Worm (Caenorhabditis elegans) whole organism, L1 larva: ENCODE data around the gene Y7A5A.24.
A peak's percentile ranks its signal among the peaks of the same experiment; 100 is the strongest.

Source experiments
- C16A3.4 ChIP-seq: fragments of 150-350 bp; optimal IDR thresholded peaks from 2 replicates; lab custom pipeline; 2014; ENCODE audit warnings: missing biosample characterization, missing genetic modification characterization
- F16B12.6 ChIP-seq: fragments of 150-350 bp; optimal IDR thresholded peaks from 2 replicates; lab custom pipeline; 2014; ENCODE audit warnings: missing biosample characterization, missing genetic modification characterization
- aly-2 ChIP-seq: fragments of 150-350 bp; optimal IDR thresholded peaks from 2 replicates; lab custom pipeline; 2014; ENCODE audit warnings: missing biosample characterization, missing genetic modification characterization
- ama-1 ChIP-seq: fragments of 150-350 bp; optimal IDR thresholded peaks from 2 replicates; lab custom pipeline; 2014
- blmp-1 ChIP-seq: fragments of 150-350 bp; optimal IDR thresholded peaks from 2 replicates; lab custom pipeline; 2014; ENCODE audit warnings: missing biosample characterization, missing genetic modification characterization
- ceh-8 ChIP-seq: fragments of 200-800 bp; sonication (Bioruptor generic); optimal IDR thresholded peaks from 2 replicates; lab custom pipeline; 2018; ENCODE audit warnings: mild to moderate bottlenecking, missing genetic modification characterization, moderate library complexity, missing compliant biosample characterization
- ceh-90 ChIP-seq: sonication (generic microtip); optimal IDR thresholded peaks from 2 replicates; lab custom pipeline; 2016; ENCODE audit warnings: missing genetic modification characterization, missing compliant biosample characterization
- efl-1 ChIP-seq, 4 experiments: fragments of 150-350 bp; optimal IDR thresholded peaks in 3 of 4; peaks in 1 of 4; 1 replicate in 1 of 4; 2 replicates in 3 of 4; lab custom pipeline; 2014; ENCODE audit warnings: missing biosample characterization in 2 of 4, missing genetic modification characterization in 2 of 4, missing genetic modification reagents in 2 of 4
- elt-2 ChIP-seq: sonication (generic microtip); optimal IDR thresholded peaks from 2 replicates; lab custom pipeline; 2016; ENCODE audit warnings: missing genetic modification characterization, mild to moderate bottlenecking, inconsistent platforms, missing compliant biosample characterization, missing genetic modification reagents
- fkh-10 ChIP-seq: sonication (generic microtip); optimal IDR thresholded peaks from 2 replicates; lab custom pipeline; 2017; ENCODE audit warnings: missing biosample characterization, missing genetic modification reagents, missing genetic modification characterization
- grh-1 ChIP-seq: fragments of 200-800 bp; sonication (Bioruptor generic); IDR thresholded peaks from 2 replicates; pipeline ENCODE4 v1.3.6; 2022; ENCODE audit warnings: missing genetic modification reagents, missing genetic modification characterization, missing compliant biosample characterization
- hlh-4 ChIP-seq: sonication (generic microtip); optimal IDR thresholded peaks from 2 replicates; lab custom pipeline; 2016; ENCODE audit warnings: mild to moderate bottlenecking, missing genetic modification characterization, missing compliant biosample characterization
- hpl-2 ChIP-seq: fragments of 150-350 bp; optimal IDR thresholded peaks from 2 replicates; lab custom pipeline; 2014; ENCODE audit warnings: missing biosample characterization, missing genetic modification reagents, missing genetic modification characterization
- jun-1 ChIP-seq: fragments of 150-350 bp; optimal IDR thresholded peaks from 2 replicates; lab custom pipeline; 2014; ENCODE audit warnings: missing biosample characterization, missing genetic modification reagents, missing genetic modification characterization
- lin-13 ChIP-seq: fragments of 150-350 bp; optimal IDR thresholded peaks from 2 replicates; lab custom pipeline; 2014; ENCODE audit warnings: missing biosample characterization, missing genetic modification reagents, missing genetic modification characterization
- lin-14 ChIP-seq: fragments of 200-800 bp; sonication (Bioruptor generic); optimal IDR thresholded peaks from 2 replicates; lab custom pipeline; 2018; ENCODE audit warnings: mild to moderate bottlenecking, missing genetic modification characterization, moderate library complexity, missing compliant biosample characterization
- lin-15B ChIP-seq: fragments of 150-350 bp; sonication (generic microtip); optimal IDR thresholded peaks from 3 replicates; lab custom pipeline; 2014; ENCODE audit warnings: missing biosample characterization, missing genetic modification characterization
- lir-3 ChIP-seq: sonication (generic microtip); optimal IDR thresholded peaks from 2 replicates; lab custom pipeline; 2016; ENCODE audit warnings: mild to moderate bottlenecking, missing genetic modification characterization, moderate library complexity, missing compliant biosample characterization; ENCODE audit not compliant: poor library complexity
- lsy-2 ChIP-seq, 2 experiments: fragments of 150-350 bp; optimal IDR thresholded peaks; 2 replicates each; lab custom pipeline; 2014; ENCODE audit warnings: missing biosample characterization in 2 of 2, missing genetic modification characterization in 2 of 2
- mab-9 ChIP-seq: fragments of 200-800 bp; sonication (Bioruptor generic); IDR thresholded peaks from 2 replicates; pipeline ENCODE4 v1.3.6; 2022; ENCODE audit warnings: missing genetic modification reagents, missing genetic modification characterization, missing compliant biosample characterization
- mdl-1 ChIP-seq, 2 experiments: fragments of 150-350 bp; optimal IDR thresholded peaks; 2 replicates each; lab custom pipeline; 2014 to 2017; ENCODE audit warnings: missing biosample characterization in 2 of 2, missing genetic modification characterization in 2 of 2, inconsistent platforms in 1 of 2
- mef-2 ChIP-seq: fragments of 150-350 bp; optimal IDR thresholded peaks from 2 replicates; lab custom pipeline; 2014; ENCODE audit warnings: missing biosample characterization, missing genetic modification characterization
- nhr-11 ChIP-seq: fragments of 150-350 bp; optimal IDR thresholded peaks from 2 replicates; lab custom pipeline; 2014; ENCODE audit warnings: missing biosample characterization, missing genetic modification characterization
- nhr-12 ChIP-seq: sonication (generic microtip); optimal IDR thresholded peaks from 2 replicates; lab custom pipeline; 2017; ENCODE audit warnings: missing biosample characterization, missing genetic modification characterization
- nhr-20 ChIP-seq: sonication (generic microtip); optimal IDR thresholded peaks from 2 replicates; lab custom pipeline; 2016; ENCODE audit warnings: mild to moderate bottlenecking, missing genetic modification characterization, missing compliant biosample characterization
- nhr-28 ChIP-seq: fragments of 150-350 bp; optimal IDR thresholded peaks from 2 replicates; lab custom pipeline; 2014; ENCODE audit warnings: missing biosample characterization, missing genetic modification characterization
- nhr-71 ChIP-seq: sonication (generic microtip); optimal IDR thresholded peaks from 2 replicates; lab custom pipeline; 2016; ENCODE audit warnings: mild to moderate bottlenecking, missing genetic modification characterization, moderate library complexity, missing compliant biosample characterization
- nhr-76 ChIP-seq: sonication (generic microtip); optimal IDR thresholded peaks from 2 replicates; lab custom pipeline; 2017; ENCODE audit warnings: missing biosample characterization, missing genetic modification characterization
- nhr-77 ChIP-seq: fragments of 150-350 bp; optimal IDR thresholded peaks from 2 replicates; lab custom pipeline; 2014; ENCODE audit warnings: missing biosample characterization, missing genetic modification characterization
- nhr-85 ChIP-seq: sonication (generic microtip); peaks from one replicate; lab custom pipeline; 2016; ENCODE audit warnings: missing genetic modification characterization, inconsistent platforms, missing compliant biosample characterization
- nhr-90 ChIP-seq: sonication (generic microtip); optimal IDR thresholded peaks from 2 replicates; lab custom pipeline; 2016; ENCODE audit warnings: mild to moderate bottlenecking, missing genetic modification characterization, missing compliant biosample characterization; ENCODE audit not compliant: poor library complexity
- pqm-1 ChIP-seq: sonication (generic microtip); optimal IDR thresholded peaks from 3 replicates; lab custom pipeline; 2017; ENCODE audit warnings: missing biosample characterization, missing genetic modification characterization
- rnt-1 ChIP-seq: sonication (generic microtip); optimal IDR thresholded peaks from 2 replicates; lab custom pipeline; 2016; ENCODE audit warnings: mild to moderate bottlenecking, missing genetic modification characterization, moderate library complexity, missing compliant biosample characterization
- skn-1 ChIP-seq: fragments of 150-350 bp; optimal IDR thresholded peaks from 2 replicates; lab custom pipeline; 2014; ENCODE audit warnings: missing biosample characterization, missing genetic modification characterization
- snu-23 ChIP-seq: sonication (generic microtip); optimal IDR thresholded peaks from 2 replicates; lab custom pipeline; 2016; ENCODE audit warnings: missing genetic modification characterization, missing compliant biosample characterization
- sox-4 ChIP-seq: sonication (generic microtip); optimal IDR thresholded peaks from 2 replicates; lab custom pipeline; 2016; ENCODE audit warnings: missing genetic modification characterization, missing compliant biosample characterization
- swsn-7 ChIP-seq: sonication (generic microtip); optimal IDR thresholded peaks from 2 replicates; lab custom pipeline; 2016; ENCODE audit warnings: missing genetic modification characterization, missing compliant biosample characterization
- tbx-2 ChIP-seq: sonication (generic microtip); optimal IDR thresholded peaks from 2 replicates; lab custom pipeline; 2016; ENCODE audit warnings: missing genetic modification characterization, missing compliant biosample characterization
- tlp-1 ChIP-seq: fragments of 150-350 bp; optimal IDR thresholded peaks from 2 replicates; lab custom pipeline; 2014; ENCODE audit warnings: missing biosample characterization, missing genetic modification characterization
- unc-130 ChIP-seq: fragments of 150-350 bp; optimal IDR thresholded peaks from 2 replicates; lab custom pipeline; 2017; ENCODE audit warnings: missing biosample characterization, missing genetic modification characterization, inconsistent platforms
- unc-62 ChIP-seq: fragments of 150-350 bp; optimal IDR thresholded peaks from 2 replicates; lab custom pipeline; 2014; ENCODE audit warnings: missing biosample characterization, missing genetic modification reagents, missing genetic modification characterization
- unc-86 ChIP-seq: sonication (generic microtip); optimal IDR thresholded peaks from 2 replicates; lab custom pipeline; 2016; ENCODE audit warnings: missing genetic modification characterization, missing compliant biosample characterization
- unc-98 ChIP-seq: fragments of 200-800 bp; sonication (Bioruptor generic); IDR thresholded peaks from 2 replicates; pipeline ENCODE4 v1.3.6; 2022; ENCODE audit warnings: missing genetic modification characterization, missing compliant biosample characterization
- xbp-1 ChIP-seq: sonication (generic microtip); optimal IDR thresholded peaks from 2 replicates; lab custom pipeline; 2016; ENCODE audit warnings: missing genetic modification characterization, missing compliant biosample characterization
- zip-4 ChIP-seq: fragments of 200-800 bp; sonication (Bioruptor generic); optimal IDR thresholded peaks from 2 replicates; lab custom pipeline; 2018; ENCODE audit warnings: mild to moderate bottlenecking, missing genetic modification characterization, moderate library complexity, missing compliant biosample characterization
- ztf-4 ChIP-seq: fragments of 150-350 bp; optimal IDR thresholded peaks from 2 replicates; lab custom pipeline; 2014; ENCODE audit warnings: missing biosample characterization, missing genetic modification characterization

Gene Y7A5A.24

DNA sequence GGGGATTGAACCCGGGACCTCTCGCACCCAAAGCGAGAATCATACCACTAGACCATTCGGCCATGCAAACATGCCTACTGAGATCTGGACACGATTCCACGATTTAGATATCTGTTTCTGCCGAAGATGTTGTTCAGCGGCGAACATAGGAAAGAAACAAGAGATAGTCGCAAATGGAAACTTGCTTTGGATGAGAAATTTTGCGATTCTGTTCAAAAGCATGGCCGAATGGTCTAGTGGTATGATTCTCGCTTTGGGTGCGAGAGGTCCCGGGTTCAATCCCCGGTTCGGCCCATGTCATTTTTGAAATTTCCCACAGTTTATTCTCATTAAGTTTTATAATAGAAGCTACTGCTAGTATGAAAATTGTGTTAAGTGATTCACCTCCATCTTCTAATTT, 14.7 kb upstream of the Y7A5A.24 start:
- TF ChIP-seq grh-1 (GFP tag; lab: Robert Waterston, UW) (peak; percentile 18; the same call in 1 of the 2 replicates), unc-130 (tag; lab: Kevin White, UChicago) (no peak), nhr-77 (tag; lab: Kevin White, UChicago) (no peak), nhr-90 (tag; lab: Kevin White, UChicago) (peak; percentile 22), mef-2 (no peak), unc-98 (GFP tag; lab: Robert Waterston, UW) (no peak)

DNA sequence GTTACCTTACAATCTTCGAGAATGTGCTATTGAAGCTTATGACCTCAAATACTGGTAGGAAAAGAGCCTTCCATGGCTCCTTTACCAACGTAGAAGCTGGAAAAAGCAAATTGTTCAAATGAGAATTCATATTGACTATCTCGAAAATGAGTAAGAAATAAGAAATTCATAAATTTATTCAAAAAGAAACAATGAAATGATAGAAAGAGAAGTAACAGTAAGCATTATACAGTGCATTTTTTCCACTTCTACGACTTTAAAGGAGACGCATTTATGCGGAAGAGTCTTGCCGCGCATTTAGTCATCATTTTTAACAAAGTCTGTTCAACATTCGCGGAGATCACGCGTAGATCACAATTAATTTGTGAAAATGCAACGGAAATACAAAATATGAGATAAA, 13.1 kb upstream of the Y7A5A.24 start, which contains the start of gene Y7A5A.10:
Gene Y7A5A.10, minus strand, starts transcription at position 101 of the 400 bp plus-strand sequence.
- no peak for TF ChIP-seq unc-62 (GFP tag; lab: Kevin White, UChicago)
- TF ChIP-seq unc-86 (tag; lab: Kevin White, UChicago) = no peak
- TF ChIP-seq aly-2 (tag; lab: Kevin White, UChicago) = no peak
- no peak for TF ChIP-seq skn-1 (tag; lab: Kevin White, UChicago)
- TF ChIP-seq sox-4 (tag; lab: Kevin White, UChicago) = no peak
- no peak for TF ChIP-seq nhr-90 (tag; lab: Kevin White, UChicago)
- TF ChIP-seq nhr-11 (tag; lab: Kevin White, UChicago) = no peak

DNA sequence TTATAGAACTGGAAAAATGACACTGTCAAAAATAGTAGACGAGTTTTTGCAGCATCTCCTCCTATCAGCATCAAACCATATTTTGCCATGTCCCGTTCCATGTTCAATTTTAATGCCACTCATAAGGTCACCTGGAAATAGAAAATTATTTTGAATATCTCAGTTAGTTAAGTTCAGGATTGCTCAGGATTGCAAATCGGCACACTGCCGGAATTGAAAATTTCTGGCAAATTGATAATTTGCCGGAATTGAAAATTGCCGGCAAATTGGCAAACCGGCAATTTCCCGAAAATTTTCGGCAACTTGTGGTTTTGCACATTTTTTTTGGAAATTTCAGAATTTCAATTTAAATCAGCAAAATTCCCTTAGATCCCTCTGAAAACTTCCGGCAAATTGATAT, 4.8 kb upstream of the Y7A5A.24 start, which contains the start of gene Y7A5A.5:
Gene Y7A5A.5, minus strand, starts transcription at position 101 of the 400 bp plus-strand sequence.
- no peak for TF ChIP-seq lin-15B (tag; lab: Kevin White, UChicago)
- TF ChIP-seq elt-2 (tag; lab: Kevin White, UChicago) = no peak
- TF ChIP-seq rnt-1 (tag; lab: Kevin White, UChicago) = no peak
- no peak for TF ChIP-seq mef-2
- no peak for TF ChIP-seq nhr-12
- no peak for TF ChIP-seq xbp-1 (tag; lab: Kevin White, UChicago)

DNA sequence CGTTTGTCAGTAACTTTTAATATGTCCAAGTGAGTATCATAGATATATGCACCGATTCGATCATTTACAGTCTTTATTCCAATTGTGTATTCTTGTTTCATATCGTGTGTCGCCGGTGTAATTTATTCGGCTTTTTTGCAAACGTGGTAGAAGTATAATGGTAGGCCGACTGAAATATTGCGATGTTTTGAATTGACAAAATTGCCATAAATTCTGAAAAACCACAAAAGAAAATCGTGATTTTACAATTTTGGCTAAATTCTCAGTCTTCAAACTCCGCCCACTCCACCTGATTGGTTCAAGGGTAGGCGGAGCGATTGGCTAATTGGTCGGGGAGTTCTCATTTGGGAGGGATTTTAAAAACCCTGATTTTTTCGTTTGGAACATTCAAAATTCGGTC, 2.6 kb upstream of the Y7A5A.24 start, which contains the start of gene Y7A5A.3:
Gene Y7A5A.3, minus strand, starts transcription at position 101 of the 400 bp plus-strand sequence.
- TF ChIP-seq nhr-76 (tag; lab: Kevin White, UChicago) (no peak), pqm-1 (tag; lab: Kevin White, UChicago) (no peak), hlh-4 (no peak), lin-13 (no peak), C16A3.4 (no peak), nhr-77 (tag; lab: Kevin White, UChicago) (no peak), tlp-1 (tag; lab: Kevin White, UChicago) (no peak), blmp-1 (no peak), mab-9 (no peak), ceh-8 (GFP tag; lab: Kevin White, UChicago) (no peak), aly-2 (tag; lab: Kevin White, UChicago) (no peak), swsn-7 (tag; lab: Kevin White, UChicago) (no peak), fkh-10 (GFP tag; lab: Kevin White, UChicago) (no peak), skn-1 (tag; lab: Kevin White, UChicago) (no peak), ztf-4 (tag; lab: Kevin White, UChicago) (no peak), lir-3 (no peak), ama-1 (no peak), F16B12.6 (no peak), efl-1 (optimal IDR thresholded peaks at IDR 0.05; lab: Kevin White, UChicago) (no peak), efl-1 (GFP tag; optimal IDR thresholded peaks at IDR 0.05 in 1 of 2; lab: Kevin White, UChicago) (no peak), zip-4 (GFP tag; lab: Kevin White, UChicago) (no peak)

DNA sequence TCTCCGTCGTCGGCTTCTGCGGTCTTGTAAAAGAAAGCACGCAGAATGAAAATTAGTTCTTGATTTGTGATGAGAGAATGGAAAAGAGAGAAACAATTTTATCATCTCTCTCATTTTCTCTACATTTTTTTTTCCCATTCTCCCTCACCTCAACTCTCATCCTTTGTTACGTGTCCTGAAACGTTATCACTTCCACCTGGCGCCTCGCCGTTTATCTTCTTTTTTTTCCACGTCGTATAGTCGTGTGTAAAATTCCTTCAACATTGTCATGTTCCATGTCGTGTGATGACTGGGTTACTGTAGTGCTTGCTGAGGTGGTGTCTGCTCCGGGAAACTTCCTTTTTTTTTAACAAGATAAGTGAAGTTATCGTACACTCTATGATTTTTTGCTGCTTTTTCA, 2.4 kb downstream of the Y7A5A.24 start:
- TF ChIP-seq F16B12.6 (no peak), jun-1 (tag; lab: Kevin White, UChicago) (no peak), nhr-85 (no peak), lsy-2 (tag; optimal IDR thresholded peaks at IDR 0.05; lab: Kevin White, UChicago) (peak; percentile 17 to 89), skn-1 (tag; lab: Kevin White, UChicago) (peak; percentile 0), nhr-20 (peak; percentile 50), elt-2 (tag; lab: Kevin White, UChicago) (peak; percentile 80), mdl-1 (tag; optimal IDR thresholded peaks at IDR 0.05; lab: Kevin White, UChicago) (peak in 1 of 2 experiments; percentile 70), nhr-71 (tag; lab: Kevin White, UChicago) (peak; percentile 58), rnt-1 (tag; lab: Kevin White, UChicago) (peak; percentile 45), tbx-2 (tag; lab: Kevin White, UChicago) (no peak), ceh-90 (no peak), lin-14 (GFP tag; lab: Kevin White, UChicago) (peak; percentile 78), hpl-2 (GFP tag; lab: Kevin White, UChicago) (peak; percentile 12), ama-1 (peak; percentile 28), xbp-1 (tag; lab: Kevin White, UChicago) (peak; percentile 6), unc-98 (GFP tag; lab: Robert Waterston, UW) (no peak), snu-23 (GFP tag; lab: Kevin White, UChicago) (peak; percentile 56), nhr-28 (tag; lab: Kevin White, UChicago) (no peak)
